Worm (Caenorhabditis elegans) whole organism, mixed stage, embryonic: ENCODE data around the gene C50F4.12.

Experiments used
- M03D4.4 ChIP-seq: sonication (generic microtip); optimal IDR thresholded peaks from 2 replicates; lab custom pipeline; 2017; ENCODE audit warnings: mild to moderate bottlenecking, missing genetic modification characterization, missing compliant biosample characterization
- bed-3 ChIP-seq: fragments of 200-800 bp; sonication (Bioruptor generic); optimal IDR thresholded peaks from 3 replicates; lab custom pipeline; 2018; ENCODE audit warnings: mild to moderate bottlenecking, missing genetic modification characterization, moderate library complexity, missing compliant biosample characterization
- blmp-1 ChIP-seq: fragments of 150-350 bp; optimal IDR thresholded peaks from 2 replicates; lab custom pipeline; 2014; ENCODE audit warnings: missing biosample characterization, missing genetic modification characterization
- ceh-39 ChIP-seq: fragments of 150-350 bp; optimal IDR thresholded peaks from 2 replicates; lab custom pipeline; 2014; ENCODE audit warnings: missing biosample characterization, missing genetic modification characterization
- ceh-43 ChIP-seq: fragments of 200-800 bp; sonication (Bioruptor generic); optimal IDR thresholded peaks from 2 replicates; lab custom pipeline; 2018; ENCODE audit warnings: mild to moderate bottlenecking, missing genetic modification characterization, moderate library complexity, missing compliant biosample characterization
- ceh-83 ChIP-seq: fragments of 200-800 bp; sonication (Bioruptor generic); optimal IDR thresholded peaks from 2 replicates; lab custom pipeline; 2018; ENCODE audit warnings: mild to moderate bottlenecking, missing genetic modification characterization, missing compliant biosample characterization
- ces-1 ChIP-seq: fragments of 150-350 bp; optimal IDR thresholded peaks from 2 replicates; lab custom pipeline; 2014; ENCODE audit warnings: missing biosample characterization, missing genetic modification reagents, missing genetic modification characterization
- cnd-1 ChIP-seq: fragments of 200-800 bp; sonication (Bioruptor generic); optimal IDR thresholded peaks from 2 replicates; lab custom pipeline; 2018; ENCODE audit warnings: mild to moderate bottlenecking, missing genetic modification characterization, missing compliant biosample characterization
- drap-1 ChIP-seq: fragments of 200-800 bp; sonication (Bioruptor generic); optimal IDR thresholded peaks from 3 replicates; lab custom pipeline; 2018; ENCODE audit warnings: mild to moderate bottlenecking, missing genetic modification characterization, missing compliant biosample characterization
- elt-1 ChIP-seq: sonication (generic microtip); optimal IDR thresholded peaks from 2 replicates; lab custom pipeline; 2017; ENCODE audit warnings: missing genetic modification characterization, mild to moderate bottlenecking, missing compliant biosample characterization, antibody characterized with exemption, moderate library complexity, borderline replicate concordance; ENCODE audit not compliant: insufficient read depth
- elt-3 ChIP-seq: fragments of 150-350 bp; optimal IDR thresholded peaks from 2 replicates; lab custom pipeline; 2014; ENCODE audit warnings: missing biosample characterization, missing genetic modification characterization
- flh-1 ChIP-seq: fragments of 200-800 bp; sonication (Bioruptor generic); optimal IDR thresholded peaks from 2 replicates; lab custom pipeline; 2018; ENCODE audit warnings: mild to moderate bottlenecking, missing genetic modification characterization, moderate library complexity, missing compliant biosample characterization
- ham-2 ChIP-seq: fragments of 200-800 bp; sonication (Bioruptor generic); optimal IDR thresholded peaks from 2 replicates; lab custom pipeline; 2018; ENCODE audit warnings: mild to moderate bottlenecking, missing genetic modification characterization, missing compliant biosample characterization
- hlh-1 ChIP-seq: fragments of 150-350 bp; optimal IDR thresholded peaks from 2 replicates; lab custom pipeline; 2014; ENCODE audit warnings: missing biosample characterization, missing genetic modification reagents, missing genetic modification characterization
- lin-13 ChIP-seq: fragments of 150-350 bp; optimal IDR thresholded peaks from 2 replicates; lab custom pipeline; 2014; ENCODE audit warnings: missing biosample characterization, missing genetic modification characterization
- lin-32 ChIP-seq: fragments of 200-800 bp; sonication (Bioruptor generic); optimal IDR thresholded peaks from 2 replicates; lab custom pipeline; 2018; ENCODE audit warnings: mild to moderate bottlenecking, missing genetic modification characterization, missing compliant biosample characterization
- lsy-2 ChIP-seq: fragments of 150-350 bp; optimal IDR thresholded peaks from 2 replicates; lab custom pipeline; 2014; ENCODE audit warnings: missing biosample characterization, missing genetic modification characterization
- mab-5 ChIP-seq: fragments of 150-350 bp; optimal IDR thresholded peaks from 2 replicates; lab custom pipeline; 2014; ENCODE audit warnings: missing biosample characterization, missing genetic modification characterization
- mep-1 ChIP-seq: fragments of 150-350 bp; optimal IDR thresholded peaks from 2 replicates; lab custom pipeline; 2017; ENCODE audit warnings: missing biosample characterization, missing genetic modification reagents, missing genetic modification characterization, inconsistent platforms
- mls-2 ChIP-seq: sonication (generic microtip); optimal IDR thresholded peaks from 2 replicates; lab custom pipeline; 2016; ENCODE audit warnings: mild to moderate bottlenecking, missing genetic modification characterization, moderate library complexity, missing compliant biosample characterization
- nhr-12 ChIP-seq: fragments of 150-350 bp; optimal IDR thresholded peaks from 2 replicates; lab custom pipeline; 2014; ENCODE audit warnings: missing biosample characterization, missing genetic modification characterization
- nhr-2 ChIP-seq: fragments of 150-350 bp; optimal IDR thresholded peaks from 2 replicates; lab custom pipeline; 2014; ENCODE audit warnings: missing biosample characterization, missing genetic modification characterization
- nhr-237 ChIP-seq: fragments of 150-350 bp; optimal IDR thresholded peaks from 2 replicates; lab custom pipeline; 2014; ENCODE audit warnings: missing biosample characterization, missing genetic modification characterization
- nhr-28 ChIP-seq: fragments of 150-350 bp; optimal IDR thresholded peaks from 2 replicates; lab custom pipeline; 2014; ENCODE audit warnings: missing biosample characterization, missing genetic modification characterization
- pha-4 ChIP-seq: fragments of 150-350 bp; optimal IDR thresholded peaks from 2 replicates; lab custom pipeline; 2018; ENCODE audit warnings: missing biosample characterization, missing genetic modification reagents, missing genetic modification characterization
- sem-2 ChIP-seq: fragments of 200-800 bp; sonication (Bioruptor generic); optimal IDR thresholded peaks from 2 replicates; lab custom pipeline; 2018; ENCODE audit warnings: mild to moderate bottlenecking, missing genetic modification characterization, missing compliant biosample characterization
- snpc-4 ChIP-seq: fragments of 150-350 bp; optimal IDR thresholded peaks from 2 replicates; lab custom pipeline; 2014; ENCODE audit warnings: missing biosample characterization, missing genetic modification characterization
- sptf-1 ChIP-seq: sonication (generic microtip); optimal IDR thresholded peaks from 2 replicates; lab custom pipeline; 2017; ENCODE audit warnings: mild to moderate bottlenecking, missing genetic modification characterization, moderate library complexity, missing compliant biosample characterization
- unc-120 ChIP-seq: sonication (generic microtip); optimal IDR thresholded peaks from 2 replicates; lab custom pipeline; 2017; ENCODE audit warnings: missing genetic modification characterization, missing compliant biosample characterization; ENCODE audit not compliant: poor library complexity, severe bottlenecking
- unc-39 ChIP-seq: fragments of 150-350 bp; optimal IDR thresholded peaks from 2 replicates; lab custom pipeline; 2014; ENCODE audit warnings: missing biosample characterization, missing genetic modification characterization
- unc-62 ChIP-seq: fragments of 150-350 bp; optimal IDR thresholded peaks from 2 replicates; lab custom pipeline; 2014; ENCODE audit warnings: missing biosample characterization, missing genetic modification reagents, missing genetic modification characterization
- zip-8 ChIP-seq: fragments of 150-350 bp; optimal IDR thresholded peaks from 2 replicates; lab custom pipeline; 2014; ENCODE audit warnings: missing biosample characterization, missing genetic modification characterization
- ztf-11 ChIP-seq: fragments of 150-350 bp; optimal IDR thresholded peaks from 2 replicates; lab custom pipeline; 2014; ENCODE audit warnings: missing biosample characterization, missing genetic modification characterization

The C50F4.12 gene

ce11 chrV:9539638-9540037, at the start of gene C50F4.12:
Gene C50F4.12, minus strand, starts transcription at chrV:9539738.
- no peak for TF ChIP-seq blmp-1 (tag; lab: Kevin White, UChicago)
- no peak for TF ChIP-seq nhr-2 (tag; lab: Kevin White, UChicago)
- TF ChIP-seq hlh-1 (tag; lab: Kevin White, UChicago): no peak
- no peak for TF ChIP-seq mab-5 (tag; lab: Kevin White, UChicago)
- no peak for TF ChIP-seq snpc-4 (tag; lab: Kevin White, UChicago)
- TF ChIP-seq ceh-39 (tag; lab: Kevin White, UChicago): no peak
- no peak for TF ChIP-seq sptf-1 (tag; lab: Kevin White, UChicago)
- no peak for TF ChIP-seq ham-2 (GFP tag; lab: Kevin White, UChicago)
- no peak for TF ChIP-seq lin-32 (GFP tag; lab: Kevin White, UChicago)
- TF ChIP-seq unc-120 (tag; lab: Kevin White, UChicago): no peak

ce11 chrV:9588574-9588973, 49.0 kb upstream of the C50F4.12 start:
- TF ChIP-seq nhr-2 (tag; lab: Kevin White, UChicago) (no peak), elt-1 (tag; lab: Kevin White, UChicago) (peak; percentile 36), lin-32 (GFP tag; lab: Kevin White, UChicago) (no peak), ceh-43 (GFP tag; lab: Kevin White, UChicago) (no peak)

ce11 chrV:9587619-9588018, 48.1 kb upstream of the C50F4.12 start:
- TF ChIP-seq lsy-2 (no peak), blmp-1 (tag; lab: Kevin White, UChicago) (no peak), mls-2 (tag; lab: Kevin White, UChicago) (no peak), sem-2 (GFP tag; lab: Kevin White, UChicago) (no peak), cnd-1 (tag; lab: Kevin White, UChicago) (no peak), elt-1 (tag; lab: Kevin White, UChicago) (peak; percentile 63), ceh-43 (GFP tag; lab: Kevin White, UChicago) (no peak)

ce11 chrV:9584263-9584662, 44.7 kb upstream of the C50F4.12 start:
- TF ChIP-seq sem-2 (GFP tag; lab: Kevin White, UChicago) (no peak), unc-62 (GFP tag; lab: Kevin White, UChicago) (no peak), ceh-83 (no peak), nhr-2 (tag; lab: Kevin White, UChicago) (no peak), blmp-1 (tag; lab: Kevin White, UChicago) (no peak), ceh-43 (GFP tag; lab: Kevin White, UChicago) (no peak), lin-32 (GFP tag; lab: Kevin White, UChicago) (no peak)
- TF ChIP-seq, all 35 proteins: peak for 0

- TF ChIP-seq nhr-28 (tag; lab: Kevin White, UChicago) (no peak), pha-4 (no peak), ces-1 (GFP tag; lab: Kevin White, UChicago) (no peak), M03D4.4 (tag; lab: Kevin White, UChicago) (no peak), sptf-1 (tag; lab: Kevin White, UChicago) (no peak), hlh-1 (tag; lab: Kevin White, UChicago) (no peak)
Measured at ce11 chrV:9583323-9583644, 43.7 kb upstream of the C50F4.12 start, which contains the start of gene K09G1.1. Gene K09G1.1, plus strand, starts transcription at chrV:9583545.

- TF ChIP-seq elt-1 (tag; lab: Kevin White, UChicago): no peak
- TF ChIP-seq snpc-4 (tag; lab: Kevin White, UChicago): no peak
- TF ChIP-seq mls-2 (tag; lab: Kevin White, UChicago): peak; percentile 54
- TF ChIP-seq elt-3 (tag; lab: Kevin White, UChicago): no peak
- TF ChIP-seq flh-1 (GFP tag; lab: Kevin White, UChicago): no peak
- no peak for TF ChIP-seq ceh-39 (tag; lab: Kevin White, UChicago)
- no peak for TF ChIP-seq zip-8 (tag; lab: Kevin White, UChicago)
- peak; percentile 25 for TF ChIP-seq blmp-1 (tag; lab: Kevin White, UChicago)
- peak; percentile 39 for TF ChIP-seq ces-1 (GFP tag; lab: Kevin White, UChicago)
- TF ChIP-seq lin-32 (GFP tag; lab: Kevin White, UChicago): peak; percentile 10
- TF ChIP-seq sem-2 (GFP tag; lab: Kevin White, UChicago): no peak
- peak; percentile 72 for TF ChIP-seq ceh-43 (GFP tag; lab: Kevin White, UChicago)
- peak; percentile 39 for TF ChIP-seq lin-13 (tag; lab: Kevin White, UChicago)
- TF ChIP-seq nhr-12: no peak
- peak; percentile 54 for TF ChIP-seq ham-2 (GFP tag; lab: Kevin White, UChicago)
- peak; percentile 85 for TF ChIP-seq sptf-1 (tag; lab: Kevin White, UChicago)
- TF ChIP-seq unc-39 (tag; lab: Kevin White, UChicago): no peak
- no peak for TF ChIP-seq unc-62 (GFP tag; lab: Kevin White, UChicago)
- no peak for TF ChIP-seq mab-5 (tag; lab: Kevin White, UChicago)
- TF ChIP-seq cnd-1 (tag; lab: Kevin White, UChicago): peak; percentile 61
- peak; percentile 8 for TF ChIP-seq bed-3 (GFP tag; lab: Kevin White, UChicago)
- TF ChIP-seq mep-1 (tag; lab: Kevin White, UChicago): peak; percentile 65
- peak; percentile 69 for TF ChIP-seq M03D4.4 (tag; lab: Kevin White, UChicago)
- peak; percentile 58 for TF ChIP-seq drap-1 (GFP tag; lab: Kevin White, UChicago)
- TF ChIP-seq ceh-83: peak; percentile 58
- TF ChIP-seq nhr-237 (tag; lab: Kevin White, UChicago): peak; percentile 6
- peak; percentile 26 for TF ChIP-seq lsy-2
- peak; percentile 65 for TF ChIP-seq hlh-1 (tag; lab: Kevin White, UChicago)
- TF ChIP-seq unc-120 (tag; lab: Kevin White, UChicago): no peak
- peak; percentile 24 for TF ChIP-seq pha-4
- peak; percentile 57 for TF ChIP-seq ztf-11 (tag; lab: Kevin White, UChicago)
Measured at ce11 chrV:9582594-9583322, 43.2 kb upstream of the C50F4.12 start, which contains the start of gene rtfo-1. Gene rtfo-1, minus strand, starts transcription at chrV:9582644.
